Worm (Caenorhabditis elegans): ENCODE results near the gene M01B2.13.

ce11 chrV:15265814-15266213 is at the start of gene M01B2.13:
- TF ChIP-seq dpl-1 (GFP tag; optimal IDR thresholded peaks at IDR 0.05) (no peak), ztf-4 (tag; optimal IDR thresholded peaks at IDR 0.05) (no peak), mdl-1 (tag; optimal IDR thresholded peaks at IDR 0.05) (no peak), pqm-1 (tag; optimal IDR thresholded peaks at IDR 0.05) (no peak)
